Fruit fly (Drosophila melanogaster): ENCODE measurements around the gene Osi10b.

Osi10b gene

dm6 chr3R:6230298-6230697, 35.7 kb upstream of the Osi10b start:
- no peak for TF ChIP-seq CG32121 (GFP tag; IDR thresholded peaks at IDR 0.05)

- TF ChIP-seq fd96Ca (GFP tag; IDR thresholded peaks at IDR 0.05) (no peak), Pif1A (GFP tag; optimal IDR thresholded peaks at IDR 0.05) (no peak), D1 (tag; optimal IDR thresholded peaks at IDR 0.05) (no peak), CG32121 (GFP tag; IDR thresholded peaks at IDR 0.05) (no peak), CG9948 (tag; optimal IDR thresholded peaks at IDR 0.05) (no peak), CG15710 (tag; optimal IDR thresholded peaks at IDR 0.05) (no peak), Snoo (tag; optimal IDR thresholded peaks at IDR 0.05) (no peak), CG10348 (GFP tag; IDR thresholded peaks at IDR 0.05) (no peak), CG34367 (tag; optimal IDR thresholded peaks at IDR 0.05) (no peak), rn (GFP tag; IDR thresholded peaks at IDR 0.05) (no peak), CG12605 (GFP tag; IDR thresholded peaks at IDR 0.05) (no peak), CG13204 (GFP tag; optimal IDR thresholded peaks at IDR 0.05) (no peak), gl (tag; optimal IDR thresholded peaks at IDR 0.05) (no peak), CG8159 (tag; optimal IDR thresholded peaks at IDR 0.05) (no peak), CG4496 (GFP tag; IDR thresholded peaks at IDR 0.05) (no peak), Pif1B (GFP tag; optimal IDR thresholded peaks at IDR 0.05) (no peak), CG8301 (tag; optimal IDR thresholded peaks at IDR 0.05) (no peak), CG14655 (GFP tag; optimal IDR thresholded peaks at IDR 0.05) (no peak), CG17806 (tag; optimal IDR thresholded peaks at IDR 0.05) (no peak), EcR (GFP tag; optimal IDR thresholded peaks at IDR 0.05) (no peak)
Measured at dm6 chr3R:6231391-6231790, 34.6 kb upstream of the Osi10b start.

dm6 chr3R:6233104-6233503, 32.9 kb upstream of the Osi10b start:
- TF ChIP-seq CG15710 (tag; optimal IDR thresholded peaks at IDR 0.05), result no peak
- TF ChIP-seq CG8301 (tag; optimal IDR thresholded peaks at IDR 0.05), result peak; percentile 29
- no peak for TF ChIP-seq gl (tag; optimal IDR thresholded peaks at IDR 0.05)
- TF ChIP-seq CG14655 (GFP tag; optimal IDR thresholded peaks at IDR 0.05), result peak; percentile 20

- no peak for TF ChIP-seq Snoo (tag; optimal IDR thresholded peaks at IDR 0.05)
- no peak for TF ChIP-seq CG32121 (GFP tag; IDR thresholded peaks at IDR 0.05)
- TF ChIP-seq CG9948 (tag; optimal IDR thresholded peaks at IDR 0.05), result no peak
- no peak for TF ChIP-seq CG34367 (tag; optimal IDR thresholded peaks at IDR 0.05)
- TF ChIP-seq gl (tag; optimal IDR thresholded peaks at IDR 0.05), result no peak
- TF ChIP-seq CG12605 (GFP tag; IDR thresholded peaks at IDR 0.05), result no peak
- TF ChIP-seq CG10348 (GFP tag; IDR thresholded peaks at IDR 0.05), result no peak
- no peak for TF ChIP-seq EcR (GFP tag; optimal IDR thresholded peaks at IDR 0.05)
- TF ChIP-seq CG13204 (GFP tag; optimal IDR thresholded peaks at IDR 0.05), result no peak
- TF ChIP-seq Pif1A (GFP tag; optimal IDR thresholded peaks at IDR 0.05), result no peak
Measured at dm6 chr3R:6234189-6234758, 31.7 kb upstream of the Osi10b start, which contains the start of gene Osi6. Gene Osi6, plus strand, starts transcription at chr3R:6234708.

- TF ChIP-seq Snoo (tag; optimal IDR thresholded peaks at IDR 0.05) (no peak), gl (tag; optimal IDR thresholded peaks at IDR 0.05) (no peak), CG9948 (tag; optimal IDR thresholded peaks at IDR 0.05) (no peak), CG17806 (tag; optimal IDR thresholded peaks at IDR 0.05) (no peak), CG8159 (tag; optimal IDR thresholded peaks at IDR 0.05) (no peak), fd96Ca (GFP tag; IDR thresholded peaks at IDR 0.05) (no peak)
Measured at dm6 chr3R:6238977-6239376, 27.0 kb upstream of the Osi10b start.

dm6 chr3R:6240263-6240662, 25.7 kb upstream of the Osi10b start:
- TF ChIP-seq D1 (tag; optimal IDR thresholded peaks at IDR 0.05), result no peak
- no peak for TF ChIP-seq CG4496 (GFP tag; IDR thresholded peaks at IDR 0.05)
- no peak for TF ChIP-seq CG34367 (tag; optimal IDR thresholded peaks at IDR 0.05)
- no peak for TF ChIP-seq fd96Ca (GFP tag; IDR thresholded peaks at IDR 0.05)

dm6 chr3R:6241289-6241688, 24.7 kb upstream of the Osi10b start:
- TF ChIP-seq CG32121 (GFP tag; IDR thresholded peaks at IDR 0.05) (no peak), Pif1A (GFP tag; optimal IDR thresholded peaks at IDR 0.05) (peak; percentile 10), CG14655 (GFP tag; optimal IDR thresholded peaks at IDR 0.05) (peak; percentile 23)

- TF ChIP-seq CG15710 (tag; optimal IDR thresholded peaks at IDR 0.05), result no peak
- peak; percentile 29 for TF ChIP-seq Snoo (tag; optimal IDR thresholded peaks at IDR 0.05)
Measured at dm6 chr3R:6244035-6244434, 22.0 kb upstream of the Osi10b start.

- TF ChIP-seq CG32121 (GFP tag; IDR thresholded peaks at IDR 0.05), result no peak
- TF ChIP-seq gl (tag; optimal IDR thresholded peaks at IDR 0.05), result no peak
- TF ChIP-seq CG10348 (GFP tag; IDR thresholded peaks at IDR 0.05), result no peak
- no peak for TF ChIP-seq Ets98B (GFP tag; IDR thresholded peaks at IDR 0.05)
- TF ChIP-seq rn (GFP tag; IDR thresholded peaks at IDR 0.05), result no peak
- TF ChIP-seq D1 (tag; optimal IDR thresholded peaks at IDR 0.05), result no peak
- no peak for TF ChIP-seq Pif1A (GFP tag; optimal IDR thresholded peaks at IDR 0.05)
- TF ChIP-seq CG9948 (tag; optimal IDR thresholded peaks at IDR 0.05), result no peak
Measured at dm6 chr3R:6244986-6245385, 21.0 kb upstream of the Osi10b start.
